5 worm cellular contexts compared by ENCODE assay signal in genomic region chrII:8020580-8021044, ce11.
A peak's percentile ranks its signal among the peaks of the same experiment; 100 is the strongest.
TF ChIP-seq lines count a peak whose summit lies in the region.

No protein-coding gene starts in this region.

TF ChIP-seq in whole organism, L1 larva, 84 proteins besides CTCF, POLR2A, EP300 and RAD21:
- TF ChIP-seq ceh-8 (GFP tag; optimal IDR thresholded peaks at IDR 0.05; lab: Kevin White, UChicago) (no peak), nhr-90 (tag; optimal IDR thresholded peaks at IDR 0.05; lab: Kevin White, UChicago; ENCODE audit: poor library complexity) (peak; percentile 20), rnt-1 (tag; optimal IDR thresholded peaks at IDR 0.05; lab: Kevin White, UChicago) (no peak), aly-2 (tag; optimal IDR thresholded peaks at IDR 0.05; lab: Kevin White, UChicago) (peak; percentile 47), efl-1 (optimal IDR thresholded peaks at IDR 0.05; lab: Kevin White, UChicago) (no peak), efl-1 (GFP tag; optimal IDR thresholded peaks at IDR 0.05 in 1 of 2; lab: Kevin White, UChicago) (peak in 1 of 2 experiments; percentile 54), ceh-63 (GFP tag; optimal IDR thresholded peaks at IDR 0.05; lab: Kevin White, UChicago) (no peak)

TF ChIP-seq in whole organism, L2 larva, 48 proteins besides CTCF, POLR2A, EP300 and RAD21 (continues in another document):
- TF ChIP-seq mab-5 (tag; optimal IDR thresholded peaks at IDR 0.05; lab: Kevin White, UChicago) (no peak), nhr-237 (tag; optimal IDR thresholded peaks at IDR 0.05; lab: Kevin White, UChicago) (no peak), nhr-129 (tag; optimal IDR thresholded peaks at IDR 0.05; lab: Kevin White, UChicago) (no peak), ztf-1 (GFP tag; conservative IDR thresholded peaks at IDR 0.05; lab: Robert Waterston, UW) (no peak), fos-1 (tag; optimal IDR thresholded peaks at IDR 0.05; lab: Kevin White, UChicago) (no peak), mbf-1 (tag; optimal IDR thresholded peaks at IDR 0.05; lab: Kevin White, UChicago) (no peak), ztf-11 (tag; optimal IDR thresholded peaks at IDR 0.05; lab: Kevin White, UChicago) (no peak), F13H6.1 (tag; optimal IDR thresholded peaks at IDR 0.05; lab: Kevin White, UChicago) (peak; percentile 15), ceh-82 (tag; optimal IDR thresholded peaks at IDR 0.05; lab: Kevin White, UChicago) (no peak), nhr-6 (tag; optimal IDR thresholded peaks at IDR 0.05; lab: Kevin White, UChicago) (no peak), lin-11 (tag; optimal IDR thresholded peaks at IDR 0.05; lab: Kevin White, UChicago) (no peak), Y55F3AM.14 (GFP tag; optimal IDR thresholded peaks at IDR 0.05; lab: Kevin White, UChicago) (no peak), nhr-21 (tag; optimal IDR thresholded peaks at IDR 0.05; lab: Kevin White, UChicago) (no peak), sma-3 (GFP tag; optimal IDR thresholded peaks at IDR 0.05; lab: Kevin White, UChicago) (peak; percentile 60), blmp-1 (tag; optimal IDR thresholded peaks at IDR 0.05; lab: Kevin White, UChicago; ENCODE audit: insufficient read depth) (peak; percentile 14), alr-1 (tag; optimal IDR thresholded peaks at IDR 0.05; lab: Kevin White, UChicago) (no peak), nhr-23 (tag; optimal IDR thresholded peaks at IDR 0.05; lab: Kevin White, UChicago) (no peak), sem-4 (tag; optimal IDR thresholded peaks at IDR 0.05; lab: Kevin White, UChicago) (no peak), nhr-77 (tag; optimal IDR thresholded peaks at IDR 0.05; lab: Kevin White, UChicago) (no peak), ztf-4 (tag; optimal IDR thresholded peaks at IDR 0.05; lab: Kevin White, UChicago) (peak; percentile 58), nhr-12 (tag; optimal IDR thresholded peaks at IDR 0.05; lab: Kevin White, UChicago) (no peak), nhr-25 (tag; optimal IDR thresholded peaks at IDR 0.05; lab: Kevin White, UChicago) (peak; percentile 36)

TF ChIP-seq in whole organism, L3 larva, 47 proteins besides CTCF, POLR2A, EP300 and RAD21 (continues in another document):
- no peak for TF ChIP-seq pha-4 (tag; optimal IDR thresholded peaks at IDR 0.05; lab: Kevin White, UChicago)
- peak; percentile 34 for TF ChIP-seq nhr-43 (tag; optimal IDR thresholded peaks at IDR 0.05; lab: Kevin White, UChicago; ENCODE audit: poor library complexity, severe bottlenecking)
- no peak for TF ChIP-seq tbx-2 (tag; optimal IDR thresholded peaks at IDR 0.05; lab: Kevin White, UChicago)
- no peak for TF ChIP-seq ceh-9 (tag; optimal IDR thresholded peaks at IDR 0.05; lab: Kevin White, UChicago)
- no peak for TF ChIP-seq nhr-237 (tag; optimal IDR thresholded peaks at IDR 0.05; lab: Kevin White, UChicago)
- no peak for TF ChIP-seq ceh-16 (tag; optimal IDR thresholded peaks at IDR 0.05; lab: Kevin White, UChicago)
- TF ChIP-seq sea-2 (GFP tag; optimal IDR thresholded peaks at IDR 0.05; lab: Kevin White, UChicago) = no peak
- no peak for TF ChIP-seq lin-15B (tag; optimal IDR thresholded peaks at IDR 0.05; lab: Kevin White, UChicago)
- TF ChIP-seq ztf-4 (tag; optimal IDR thresholded peaks at IDR 0.05; lab: Kevin White, UChicago) = peak; percentile 73
- TF ChIP-seq eor-1 (tag; optimal IDR thresholded peaks at IDR 0.05; lab: Kevin White, UChicago) = no peak
- TF ChIP-seq nhr-25 (tag; optimal IDR thresholded peaks at IDR 0.05; lab: Kevin White, UChicago) = peak; percentile 21
- no peak for TF ChIP-seq fos-1 (tag; optimal IDR thresholded peaks at IDR 0.05; lab: Kevin White, UChicago)
- TF ChIP-seq nhr-11 (tag; optimal IDR thresholded peaks at IDR 0.05; lab: Kevin White, UChicago) = no peak
- TF ChIP-seq nhr-23 (tag; optimal IDR thresholded peaks at IDR 0.05; lab: Kevin White, UChicago) = peak; percentile 6
- TF ChIP-seq elt-2 (tag; optimal IDR thresholded peaks at IDR 0.05; lab: Kevin White, UChicago) = peak; percentile 6
- no peak for TF ChIP-seq nhr-28 (tag; optimal IDR thresholded peaks at IDR 0.05; lab: Kevin White, UChicago)
- TF ChIP-seq mml-1 (tag; optimal IDR thresholded peaks at IDR 0.05; lab: Kevin White, UChicago) = no peak
- TF ChIP-seq aly-2 (tag; optimal IDR thresholded peaks at IDR 0.05; lab: Kevin White, UChicago) = no peak
- peak; percentile 42 for TF ChIP-seq ama-1 (optimal IDR thresholded peaks at IDR 0.05; lab: Kevin White, UChicago)
- TF ChIP-seq ceh-28 (tag; optimal IDR thresholded peaks at IDR 0.05; lab: Kevin White, UChicago) = no peak
- no peak for TF ChIP-seq elt-3 (tag; optimal IDR thresholded peaks at IDR 0.05; lab: Kevin White, UChicago)
- TF ChIP-seq unc-39 (tag; optimal IDR thresholded peaks at IDR 0.05; lab: Kevin White, UChicago) = no peak
- no peak for TF ChIP-seq fkh-2 (tag; optimal IDR thresholded peaks at IDR 0.05; lab: Kevin White, UChicago)
- TF ChIP-seq nhr-12 (tag; optimal IDR thresholded peaks at IDR 0.05; lab: Kevin White, UChicago) = no peak

TF ChIP-seq in whole organism, L4 larva, 104 proteins besides CTCF, POLR2A, EP300 and RAD21 (continues in another document):
- TF ChIP-seq sdz-12 (GFP tag; optimal IDR thresholded peaks at IDR 0.05; lab: Kevin White, UChicago) (peak; percentile 69), nhr-102 (tag; optimal IDR thresholded peaks at IDR 0.05; lab: Kevin White, UChicago) (no peak), F26F4.8 (GFP tag; conservative IDR thresholded peaks at IDR 0.05; lab: Robert Waterston, UW) (no peak), dmd-8 (GFP tag; IDR thresholded peaks at IDR 0.05; lab: Robert Waterston, UW) (no peak), madf-5 (GFP tag; IDR thresholded peaks at IDR 0.05; lab: Robert Waterston, UW) (no peak), nhr-10 (tag; optimal IDR thresholded peaks at IDR 0.05; lab: Kevin White, UChicago) (no peak), aha-1 (tag; lab: Kevin White, UChicago) (peak; percentile 83), zag-1 (tag; optimal IDR thresholded peaks at IDR 0.05; lab: Kevin White, UChicago) (no peak), mxl-2 (GFP tag; conservative IDR thresholded peaks at IDR 0.05; lab: Robert Waterston, UW) (no peak), dmd-9 (GFP tag; IDR thresholded peaks at IDR 0.05; lab: Robert Waterston, UW) (no peak), nhr-42 (GFP tag; IDR thresholded peaks at IDR 0.05; lab: Robert Waterston, UW) (no peak), nhr-25 (tag; optimal IDR thresholded peaks at IDR 0.05; lab: Kevin White, UChicago; ENCODE audit: borderline replicate concordance, insufficient read depth) (no peak), zip-11 (GFP tag; IDR thresholded peaks at IDR 0.05; lab: Robert Waterston, UW) (no peak), lin-29 (GFP tag; IDR thresholded peaks at IDR 0.05; lab: Robert Waterston, UW) (no peak), attf-4 (tag; optimal IDR thresholded peaks at IDR 0.05; lab: Kevin White, UChicago) (no peak), unc-62 (GFP tag; optimal IDR thresholded peaks at IDR 0.05 in 1 of 2; lab: Kevin White, UChicago) (no peak), unc-62 (tag; optimal IDR thresholded peaks at IDR 0.05; lab: Kevin White, UChicago) (no peak), duxl-1 (tag; optimal IDR thresholded peaks at IDR 0.05; lab: Kevin White, UChicago; ENCODE audit: poor library complexity) (no peak), jun-1 (tag; optimal IDR thresholded peaks at IDR 0.05; lab: Kevin White, UChicago) (no peak), ceh-82 (tag; optimal IDR thresholded peaks at IDR 0.05; lab: Kevin White, UChicago) (no peak), lin-1 (GFP tag; IDR thresholded peaks at IDR 0.05; lab: Robert Waterston, UW) (no peak), cey-2 (tag; optimal IDR thresholded peaks at IDR 0.05; lab: Kevin White, UChicago; ENCODE audit: borderline replicate concordance, insufficient read depth) (no peak), mxl-3 (GFP tag; optimal IDR thresholded peaks at IDR 0.05; lab: Kevin White, UChicago) (no peak), nhr-237 (tag; optimal IDR thresholded peaks at IDR 0.05; lab: Kevin White, UChicago) (no peak), lsy-2 (tag; optimal IDR thresholded peaks at IDR 0.05; lab: Kevin White, UChicago) (no peak)

TF ChIP-seq in whole organism, young adult, 124 proteins besides CTCF, POLR2A, EP300 and RAD21 (continues in another document):
- TF ChIP-seq dox-1 (GFP tag; IDR thresholded peaks at IDR 0.05; lab: Robert Waterston, UW) (peak; percentile 31; the same call in 1 of the 2 replicates), rcor-1 (GFP tag; IDR thresholded peaks at IDR 0.05; lab: Robert Waterston, UW) (peak; percentile 43; the same call in 1 of the 2 replicates), F52B5.7 (tag; optimal IDR thresholded peaks at IDR 0.05; lab: Kevin White, UChicago) (peak; percentile 52), snpc-1.3 (tag; optimal IDR thresholded peaks at IDR 0.05; lab: Kevin White, UChicago; ENCODE audit: insufficient read depth) (peak; percentile 20), tbx-9 (tag; optimal IDR thresholded peaks at IDR 0.05; lab: Kevin White, UChicago; ENCODE audit: borderline replicate concordance) (no peak), madf-6 (GFP tag; IDR thresholded peaks at IDR 0.05; lab: Robert Waterston, UW) (peak; percentile 49), nhr-80 (tag; optimal IDR thresholded peaks at IDR 0.05; lab: Kevin White, UChicago) (no peak), let-607 (tag; optimal IDR thresholded peaks at IDR 0.05; lab: Kevin White, UChicago) (no peak), madf-8 (GFP tag; conservative IDR thresholded peaks at IDR 0.05; lab: Robert Waterston, UW) (no peak), ceh-40 (GFP tag; IDR thresholded peaks at IDR 0.05; lab: Robert Waterston, UW) (peak; percentile 57; the same call in 1 of the 2 replicates), F39B2.1 (GFP tag; IDR thresholded peaks at IDR 0.05; lab: Robert Waterston, UW) (peak; percentile 28; the same call in 1 of the 2 replicates), hrde-1 (tag; optimal IDR thresholded peaks at IDR 0.05; lab: Kevin White, UChicago; ENCODE audit: borderline replicate concordance) (no peak), pbrm-1 (GFP tag; IDR thresholded peaks at IDR 0.05; lab: Robert Waterston, UW) (0 out of 2 replicates have a peak, but pooled peaks have one; percentile 14), somi-1 (GFP tag; optimal IDR thresholded peaks at IDR 0.05; lab: Kevin White, UChicago) (no peak), ccch-3 (GFP tag; optimal IDR thresholded peaks at IDR 0.05; lab: Kevin White, UChicago) (no peak), ets-4 (GFP tag; optimal IDR thresholded peaks at IDR 0.05; lab: Kevin White, UChicago) (no peak), Y79H2A.3 (GFP tag; conservative IDR thresholded peaks at IDR 0.05; lab: Robert Waterston, UW) (peak; percentile 84), ztf-25 (GFP tag; IDR thresholded peaks at IDR 0.05; lab: Robert Waterston, UW) (0 out of 2 replicates have a peak, but pooled peaks have one; percentile 22), mcd-1 (GFP tag; IDR thresholded peaks at IDR 0.05; lab: Robert Waterston, UW) (0 out of 2 replicates have a peak, but pooled peaks have one; percentile 21), K11D2.4 (GFP tag; IDR thresholded peaks at IDR 0.05; lab: Robert Waterston, UW) (no peak), attf-6 (GFP tag; IDR thresholded peaks at IDR 0.05; lab: Robert Waterston, UW) (peak; percentile 56; the same call in 1 of the 2 replicates), Y56A3A.18 (GFP tag; IDR thresholded peaks at IDR 0.05; lab: Robert Waterston, UW) (peak; percentile 14; the same call in 1 of the 2 replicates), die-1 (tag; optimal IDR thresholded peaks at IDR 0.05; lab: Kevin White, UChicago) (peak; percentile 22), hmg-1.2 (GFP tag; IDR thresholded peaks at IDR 0.05; lab: Robert Waterston, UW) (peak; percentile 32; the same call in 1 of the 2 replicates)
